Fruit fly (Drosophila melanogaster) whole organism, embryonic: ENCODE measurements around the gene Crz.
A peak's percentile ranks its signal among the peaks of the same experiment; 100 is the strongest.

Experiments used
- Aef1 ChIP-seq: fragments of 200-800 bp; sonication (Bioruptor generic); IDR thresholded peaks from 3 replicates; pipeline ENCODE4 v1.3.6; 2022; ENCODE audit warnings: missing biosample characterization, missing genetic modification characterization
- B-H1 ChIP-seq: fragments of 200-800 bp; sonication (Bioruptor generic); IDR thresholded peaks from 3 replicates; pipeline ENCODE4 v1.3.6; 2022; ENCODE audit warnings: missing biosample characterization, missing genetic modification characterization
- Bdp1 ChIP-seq: fragments of 200-800 bp; sonication (Bioruptor generic); optimal IDR thresholded peaks from 3 replicates; lab custom pipeline; 2016; ENCODE audit warnings: missing biosample characterization, missing genetic modification characterization
- CG10274 ChIP-seq: fragments of 200-800 bp; sonication (Bioruptor generic); optimal IDR thresholded peaks from 3 replicates; lab custom pipeline; 2017; ENCODE audit warnings: missing biosample characterization, mild to moderate bottlenecking, missing genetic modification characterization
- CG10321 ChIP-seq: fragments of 200-800 bp; sonication (Bioruptor generic); IDR thresholded peaks from 2 replicates; pipeline ENCODE4 v1.3.6; 2022; ENCODE audit warnings: missing biosample characterization, missing genetic modification characterization
- CG10366 ChIP-seq: fragments of 200-800 bp; sonication (Bioruptor generic); IDR thresholded peaks from 2 replicates; pipeline ENCODE4 v1.3.6; 2022; ENCODE audit warnings: missing biosample characterization, missing genetic modification characterization
- CG10431 ChIP-seq: fragments of 200-800 bp; sonication (Bioruptor generic); optimal IDR thresholded peaks from 3 replicates; lab custom pipeline; 2018; ENCODE audit warnings: missing biosample characterization, mild to moderate bottlenecking, missing genetic modification characterization
- CG10565 ChIP-seq: fragments of 200-800 bp; sonication (Bioruptor generic); optimal IDR thresholded peaks from 3 replicates; lab custom pipeline; 2016; ENCODE audit warnings: missing biosample characterization, mild to moderate bottlenecking, missing genetic modification characterization
- CG10979 ChIP-seq: fragments of 200-800 bp; sonication (Bioruptor generic); optimal IDR thresholded peaks from 2 replicates; lab custom pipeline; 2018; ENCODE audit warnings: missing biosample characterization, mild to moderate bottlenecking, missing genetic modification characterization, moderate library complexity
- CG13894 ChIP-seq: fragments of 200-800 bp; sonication (Bioruptor generic); optimal IDR thresholded peaks from 3 replicates; lab custom pipeline; 2018; ENCODE audit warnings: missing biosample characterization, mild to moderate bottlenecking, missing genetic modification characterization, moderate library complexity
- CG14667 ChIP-seq: fragments of 200-800 bp; sonication (Bioruptor generic); IDR thresholded peaks from 2 replicates; pipeline ENCODE4 v1.3.6; 2022; ENCODE audit warnings: missing biosample characterization, missing genetic modification characterization
- CG1602 ChIP-seq: fragments of 200-800 bp; sonication (Bioruptor generic); optimal IDR thresholded peaks from 3 replicates; lab custom pipeline; 2016; ENCODE audit warnings: missing biosample characterization, missing genetic modification characterization
- CG17612 ChIP-seq: fragments of 200-800 bp; sonication (Bioruptor generic); IDR thresholded peaks from 2 replicates; pipeline ENCODE4 v1.3.6; 2022; ENCODE audit warnings: missing biosample characterization, missing genetic modification characterization
- CG2116 ChIP-seq: fragments of 200-800 bp; sonication (Bioruptor generic); optimal IDR thresholded peaks from 3 replicates; lab custom pipeline; 2018; ENCODE audit warnings: missing biosample characterization, mild to moderate bottlenecking, missing genetic modification characterization
- CG2875 ChIP-seq: fragments of 200-800 bp; sonication (Bioruptor generic); optimal IDR thresholded peaks from 2 replicates; lab custom pipeline; 2017; ENCODE audit warnings: missing biosample characterization, mild to moderate bottlenecking, missing genetic modification characterization, missing genetic modification reagents
- CG30020 ChIP-seq: fragments of 200-800 bp; optimal IDR thresholded peaks from 2 replicates; lab custom pipeline; 2019; ENCODE audit warnings: missing biosample characterization, mild to moderate bottlenecking, missing genetic modification characterization, moderate library complexity
- CG31388 ChIP-seq: fragments of 200-800 bp; sonication (Bioruptor generic); optimal IDR thresholded peaks from 2 replicates; lab custom pipeline; 2016; ENCODE audit warnings: missing biosample characterization, missing genetic modification characterization
- CG31441 ChIP-seq: fragments of 200-800 bp; sonication (Bioruptor generic); IDR thresholded peaks from 2 replicates; pipeline ENCODE4 v1.3.6; 2022; ENCODE audit warnings: missing biosample characterization, missing genetic modification characterization
- CG34376 ChIP-seq: fragments of 200-800 bp; sonication (Bioruptor generic); optimal IDR thresholded peaks from 2 replicates; lab custom pipeline; 2018; ENCODE audit warnings: missing biosample characterization, mild to moderate bottlenecking, missing genetic modification characterization
- CG34422 ChIP-seq: fragments of 200-800 bp; sonication (Bioruptor generic); IDR thresholded peaks from 3 replicates; pipeline ENCODE4 v1.3.6; 2022; ENCODE audit warnings: missing biosample characterization, missing genetic modification characterization
- CG5180 ChIP-seq: fragments of 200-800 bp; sonication (Bioruptor generic); optimal IDR thresholded peaks from 3 replicates; lab custom pipeline; 2017; ENCODE audit warnings: missing biosample characterization, missing genetic modification characterization, mild to moderate bottlenecking, moderate library complexity, missing genetic modification reagents
- CG9437 ChIP-seq: fragments of 200-800 bp; sonication (Bioruptor generic); optimal IDR thresholded peaks from 2 replicates; lab custom pipeline; 2018; ENCODE audit warnings: missing biosample characterization, mild to moderate bottlenecking, missing genetic modification characterization
- CG9817 ChIP-seq: fragments of 200-800 bp; sonication (Bioruptor generic); optimal IDR thresholded peaks from 2 replicates; lab custom pipeline; 2018; ENCODE audit warnings: missing biosample characterization, mild to moderate bottlenecking, missing genetic modification characterization, moderate library complexity
- Dp ChIP-seq: fragments of 200-800 bp; sonication (Bioruptor generic); optimal IDR thresholded peaks from 2 replicates; lab custom pipeline; 2018; ENCODE audit warnings: missing biosample characterization, mild to moderate bottlenecking, missing genetic modification characterization, moderate library complexity
- Hmr ChIP-seq: fragments of 200-800 bp; sonication (Bioruptor generic); optimal IDR thresholded peaks from 3 replicates; lab custom pipeline; 2017; ENCODE audit warnings: mild to moderate bottlenecking, missing biosample characterization, missing genetic modification reagents, missing genetic modification characterization
- Lhr ChIP-seq: fragments of 200-800 bp; sonication (Bioruptor generic); optimal IDR thresholded peaks from 3 replicates; lab custom pipeline; 2017; ENCODE audit warnings: mild to moderate bottlenecking, missing biosample characterization, missing genetic modification reagents, missing genetic modification characterization
- Mrtf ChIP-seq: fragments of 200-800 bp; sonication (Bioruptor generic); IDR thresholded peaks from 3 replicates; pipeline ENCODE4 v1.3.6; 2022; ENCODE audit warnings: missing biosample characterization, missing genetic modification characterization
- Ptx1 ChIP-seq: fragments of 200-800 bp; sonication (Bioruptor generic); IDR thresholded peaks from 2 replicates; pipeline ENCODE4 v1.3.6; 2022; ENCODE audit warnings: missing biosample characterization, missing genetic modification characterization
- Sry-δ ChIP-seq: fragments of 200-800 bp; sonication (Bioruptor generic); optimal IDR thresholded peaks from 2 replicates; lab custom pipeline; 2016; ENCODE audit warnings: missing biosample characterization, missing genetic modification characterization
- Ssrp ChIP-seq: fragments of 200-800 bp; sonication (Bioruptor generic); optimal IDR thresholded peaks from 2 replicates; lab custom pipeline; 2018; ENCODE audit warnings: missing biosample characterization, mild to moderate bottlenecking, missing genetic modification characterization, moderate library complexity
- Vsx1 ChIP-seq: fragments of 200-800 bp; sonication (Bioruptor generic); optimal IDR thresholded peaks from 2 replicates; lab custom pipeline; 2017; ENCODE audit warnings: missing biosample characterization, mild to moderate bottlenecking, missing genetic modification characterization, missing genetic modification reagents
- YL-1 ChIP-seq: fragments of 200-800 bp; sonication (Bioruptor generic); optimal IDR thresholded peaks from 3 replicates; lab custom pipeline; 2017; ENCODE audit warnings: missing biosample characterization, mild to moderate bottlenecking, missing genetic modification characterization
- ab ChIP-seq: fragments of 200-800 bp; sonication (Bioruptor generic); optimal IDR thresholded peaks from 2 replicates; lab custom pipeline; 2016; ENCODE audit warnings: missing biosample characterization, missing genetic modification characterization
- bab2 ChIP-seq: fragments of 200-800 bp; sonication (Bioruptor generic); optimal IDR thresholded peaks from 2 replicates; lab custom pipeline; 2016; ENCODE audit warnings: missing biosample characterization, missing genetic modification characterization
- bcd ChIP-seq: fragments of 200-800 bp; sonication (Bioruptor generic); optimal IDR thresholded peaks from 2 replicates; lab custom pipeline; 2017; ENCODE audit warnings: missing biosample characterization, mild to moderate bottlenecking, missing genetic modification characterization
- cato ChIP-seq: fragments of 200-800 bp; sonication (Bioruptor generic); optimal IDR thresholded peaks from 2 replicates; lab custom pipeline; 2016; ENCODE audit warnings: missing biosample characterization, missing genetic modification characterization, borderline replicate concordance
- fd102C ChIP-seq: fragments of 200-800 bp; sonication (Bioruptor generic); optimal IDR thresholded peaks from 2 replicates; lab custom pipeline; 2018; ENCODE audit warnings: missing biosample characterization, mild to moderate bottlenecking, missing genetic modification characterization, moderate library complexity
- hth ChIP-seq: fragments of >200 bp; optimal IDR thresholded peaks from 2 replicates; lab custom pipeline; 2017; ENCODE audit warnings: inconsistent platforms
- klu ChIP-seq: fragments of 200-800 bp; sonication (Bioruptor generic); IDR thresholded peaks from 2 replicates; pipeline ENCODE4 v1.3.6; 2022; ENCODE audit warnings: missing biosample characterization, missing genetic modification characterization
- pan ChIP-seq, 4 experiments: fragments of >200 bp in 3 of 4; fragments of 200-800 bp in 1 of 4; sonication (Bioruptor generic) in 1 of 4; optimal IDR thresholded peaks in 3 of 4; IDR thresholded peaks in 1 of 4; 2 replicates each; pipeline versions ENCODE4 v1.3.6 to Lab custom; 2017 to 2022; ENCODE audit warnings: missing biosample characterization in 2 of 4, missing genetic modification characterization in 2 of 4, mixed read lengths in 1 of 4
- pfk ChIP-seq: fragments of 200-800 bp; sonication (Bioruptor generic); optimal IDR thresholded peaks from 2 replicates; lab custom pipeline; 2018; ENCODE audit warnings: missing biosample characterization, mild to moderate bottlenecking, missing genetic modification characterization, moderate library complexity
- pros ChIP-seq: fragments of 200-800 bp; sonication (Bioruptor generic); optimal IDR thresholded peaks from 3 replicates; lab custom pipeline; 2019; ENCODE audit warnings: missing biosample characterization, mild to moderate bottlenecking, missing genetic modification characterization, moderate library complexity
- salm ChIP-seq: fragments of 200-800 bp; sonication (Bioruptor generic); optimal IDR thresholded peaks from 2 replicates; lab custom pipeline; 2018; ENCODE audit warnings: missing biosample characterization, mild to moderate bottlenecking, missing genetic modification characterization
- sd ChIP-seq: fragments of 200-800 bp; sonication (Bioruptor generic); optimal IDR thresholded peaks from 3 replicates; lab custom pipeline; 2018; ENCODE audit warnings: missing biosample characterization, mild to moderate bottlenecking, missing genetic modification characterization, moderate library complexity
- slbo ChIP-seq: fragments of 200-800 bp; sonication (Bioruptor generic); IDR thresholded peaks from 2 replicates; pipeline ENCODE4 v1.3.6; 2022; ENCODE audit warnings: missing biosample characterization, missing genetic modification characterization
- slou ChIP-seq: fragments of 200-800 bp; sonication (Bioruptor generic); optimal IDR thresholded peaks from 3 replicates; lab custom pipeline; 2016; ENCODE audit warnings: missing biosample characterization, missing genetic modification characterization
- tgo ChIP-seq: fragments of 200-800 bp; sonication (Bioruptor generic); IDR thresholded peaks from 3 replicates; pipeline ENCODE4 v1.3.6; 2022; ENCODE audit warnings: missing biosample characterization, missing genetic modification characterization
- ttk ChIP-seq: fragments of 200-800 bp; sonication (Bioruptor generic); IDR thresholded peaks from 2 replicates; pipeline ENCODE4 v2.1.2; 2022; ENCODE audit warnings: missing biosample characterization, missing genetic modification characterization
- z ChIP-seq: fragments of 200-800 bp; sonication (Bioruptor generic); IDR thresholded peaks from 3 replicates; pipeline ENCODE4 v1.3.6; 2022; ENCODE audit warnings: missing biosample characterization, missing genetic modification characterization

The Crz gene

dm6 chr3R:14277894-14278522, 36.6 kb upstream of the Crz start (continued):
- TF ChIP-seq Dp (no peak), CG10431 (no peak), Ssrp (peak; percentile 35), bcd (peak; percentile 71), pfk (no peak), CG31388 (peak; percentile 20), Bdp1 (peak; percentile 20), Ptx1 (GFP tag; lab: Robert Waterston, UW) (peak; percentile 77), CG34376 (peak; percentile 48), bab2 (GFP tag; lab: Kevin White, UChicago) (peak; percentile 41), CG9437 (GFP tag; lab: Kevin White, UChicago) (peak; percentile 54), hth (no peak), pan (optimal IDR thresholded peaks at IDR 0.05; lab: Kevin White, UChicago) (no peak), pan (GFP tag; optimal IDR thresholded peaks at IDR 0.05 in 1 of 2, IDR thresholded peaks at IDR 0.05 in 1 of 2) (peak in 1 of 2 experiments; percentile 88), Lhr (GFP tag; lab: Kevin White, UChicago) (peak; percentile 43), Sry-δ (GFP tag; lab: Kevin White, UChicago) (no peak), CG10979 (tag; lab: Kevin White, UChicago) (peak; percentile 93), ab (GFP tag; lab: Kevin White, UChicago) (no peak), ttk (peak; percentile 61), slou (GFP tag; lab: Kevin White, UChicago) (peak; percentile 2), CG2116 (GFP tag; lab: Kevin White, UChicago) (peak; percentile 61), CG10321 (no peak), CG5180 (GFP tag; lab: Kevin White, UChicago) (peak; percentile 32), CG17612 (GFP tag; lab: Robert Waterston, UW) (0 out of 2 replicates have a peak, but pooled peaks have one; percentile 40), CG10274 (GFP tag; lab: Kevin White, UChicago) (peak; percentile 42), CG10366 (peak; percentile 74), CG13894 (tag; lab: Kevin White, UChicago) (no peak), CG34422 (GFP tag; lab: Robert Waterston, UW) (peak; percentile 74; the same call in 2 of the 3 replicates), CG2875 (peak; percentile 61), CG31441 (GFP tag; lab: Robert Waterston, UW) (peak; percentile 79), salm (tag; lab: Kevin White, UChicago) (peak; percentile 74), Mrtf (GFP tag; lab: Robert Waterston, UW) (peak; percentile 66; the same call in 2 of the 3 replicates), fd102C (GFP tag; lab: Kevin White, UChicago) (peak; percentile 94), slbo (GFP tag; lab: Robert Waterston, UW) (peak; percentile 84), CG14667 (GFP tag; lab: Robert Waterston, UW) (peak; percentile 72), CG9817 (tag; lab: Kevin White, UChicago) (peak; percentile 55), CG1602 (GFP tag; lab: Kevin White, UChicago) (peak; percentile 75), B-H1 (GFP tag; lab: Robert Waterston, UW) (peak; percentile 72; the same call in 2 of the 3 replicates), tgo (GFP tag; lab: Robert Waterston, UW) (peak; percentile 74), klu (peak; percentile 45; the same call in 1 of the 2 replicates), sd (no peak), Vsx1 (no peak), z (GFP tag; lab: Robert Waterston, UW) (peak; percentile 62; the same call in 2 of the 3 replicates), CG30020 (tag; lab: Kevin White, UChicago) (no peak), Aef1 (GFP tag; lab: Robert Waterston, UW) (peak; percentile 54), CG10565 (GFP tag; lab: Kevin White, UChicago) (peak; percentile 40), YL-1 (peak; percentile 38), Hmr (peak; percentile 86), pros (GFP tag; lab: Kevin White, UChicago) (no peak), cato (GFP tag; lab: Kevin White, UChicago) (peak; percentile 36)
